Worm (Caenorhabditis elegans) whole organism, L3 larva: ENCODE data around the gene mec-17.

ENCODE experiments used
- R02D3.7 ChIP-seq: fragments of 150-350 bp; optimal IDR thresholded peaks from 2 replicates; lab custom pipeline; 2014; ENCODE audit warnings: missing biosample characterization, missing genetic modification characterization
- ama-1 ChIP-seq: fragments of 150-350 bp; optimal IDR thresholded peaks from 2 replicates; lab custom pipeline; 2018
- ceh-28 ChIP-seq: fragments of 150-350 bp; optimal IDR thresholded peaks from 2 replicates; lab custom pipeline; 2014; ENCODE audit warnings: missing biosample characterization, missing genetic modification reagents, missing genetic modification characterization
- ceh-82 ChIP-seq: fragments of 150-350 bp; optimal IDR thresholded peaks from 2 replicates; lab custom pipeline; 2014; ENCODE audit warnings: missing biosample characterization, missing genetic modification characterization
- ceh-9 ChIP-seq: sonication (generic microtip); optimal IDR thresholded peaks from 2 replicates; lab custom pipeline; 2018; ENCODE audit warnings: missing biosample characterization, missing genetic modification characterization
- daf-12 ChIP-seq: fragments of 150-350 bp; optimal IDR thresholded peaks from 2 replicates; lab custom pipeline; 2014; ENCODE audit warnings: missing biosample characterization, missing genetic modification reagents, missing genetic modification characterization
- egl-5 ChIP-seq: fragments of 150-350 bp; optimal IDR thresholded peaks from 2 replicates; lab custom pipeline; 2017; ENCODE audit warnings: missing biosample characterization, missing genetic modification reagents, missing genetic modification characterization, inconsistent platforms
- elt-2 ChIP-seq: sonication (generic microtip); optimal IDR thresholded peaks from 2 replicates; lab custom pipeline; 2016; ENCODE audit warnings: missing genetic modification reagents, mild to moderate bottlenecking, missing genetic modification characterization, missing compliant biosample characterization
- elt-3 ChIP-seq, 3 experiments: fragments of 150-350 bp in 1 of 3; sonication (generic microtip) in 2 of 3; optimal IDR thresholded peaks; 2 replicates in 2 of 3; 4 replicates in 1 of 3; lab custom pipeline; 2014 to 2017; ENCODE audit warnings: missing biosample characterization in 3 of 3, missing genetic modification characterization in 3 of 3
- eor-1 ChIP-seq, 2 experiments: fragments of 150-350 bp; optimal IDR thresholded peaks; 2 replicates each; lab custom pipeline; 2014 to 2018; ENCODE audit warnings: missing biosample characterization in 2 of 2, missing genetic modification characterization in 2 of 2
- fkh-10 ChIP-seq: sonication (generic microtip); optimal IDR thresholded peaks from 2 replicates; lab custom pipeline; 2017; ENCODE audit warnings: missing biosample characterization, missing genetic modification reagents, missing genetic modification characterization
- fkh-2 ChIP-seq: fragments of 150-350 bp; optimal IDR thresholded peaks from 2 replicates; lab custom pipeline; 2014; ENCODE audit warnings: missing biosample characterization, missing genetic modification reagents, missing genetic modification characterization
- fos-1 ChIP-seq: fragments of 150-350 bp; optimal IDR thresholded peaks from 2 replicates; lab custom pipeline; 2014; ENCODE audit warnings: missing biosample characterization, missing genetic modification characterization
- hmg-11 ChIP-seq: sonication (generic microtip); optimal IDR thresholded peaks from 2 replicates; lab custom pipeline; 2016; ENCODE audit warnings: missing genetic modification characterization, missing compliant biosample characterization
- jun-1 ChIP-seq: fragments of 150-350 bp; optimal IDR thresholded peaks from 2 replicates; lab custom pipeline; 2014; ENCODE audit warnings: missing biosample characterization, missing genetic modification reagents, missing genetic modification characterization
- lin-15B ChIP-seq: fragments of 150-350 bp; optimal IDR thresholded peaks from 2 replicates; lab custom pipeline; 2014; ENCODE audit warnings: missing biosample characterization, missing genetic modification characterization
- lin-39 ChIP-seq: fragments of 150-350 bp; optimal IDR thresholded peaks from 2 replicates; lab custom pipeline; 2018; ENCODE audit warnings: missing biosample characterization, missing genetic modification reagents, missing genetic modification characterization
- lsy-12 ChIP-seq: sonication (generic microtip); optimal IDR thresholded peaks from 2 replicates; lab custom pipeline; 2016; ENCODE audit warnings: mild to moderate bottlenecking, missing genetic modification characterization, missing compliant biosample characterization
- mml-1 ChIP-seq: fragments of 150-350 bp; sonication (generic microtip); optimal IDR thresholded peaks from 3 replicates; lab custom pipeline; 2014; ENCODE audit warnings: missing biosample characterization, missing genetic modification characterization
- nfya-1 ChIP-seq: sonication (generic microtip); optimal IDR thresholded peaks from 2 replicates; lab custom pipeline; 2017; ENCODE audit warnings: missing genetic modification characterization, mild to moderate bottlenecking, missing compliant biosample characterization, antibody characterized with exemption, moderate library complexity; ENCODE audit not compliant: insufficient read depth
- nhr-12 ChIP-seq: fragments of 150-350 bp; optimal IDR thresholded peaks from 2 replicates; lab custom pipeline; 2014; ENCODE audit warnings: missing biosample characterization, missing genetic modification characterization
- nhr-23 ChIP-seq: fragments of 150-350 bp; optimal IDR thresholded peaks from 2 replicates; lab custom pipeline; 2014; ENCODE audit warnings: missing biosample characterization, missing genetic modification reagents, missing genetic modification characterization
- nhr-43 ChIP-seq: sonication (generic microtip); optimal IDR thresholded peaks from 2 replicates; lab custom pipeline; 2016; ENCODE audit warnings: mild to moderate bottlenecking, missing genetic modification characterization, missing compliant biosample characterization; ENCODE audit not compliant: poor library complexity, severe bottlenecking
- nhr-67 ChIP-seq: fragments of 150-350 bp; optimal IDR thresholded peaks from 2 replicates; lab custom pipeline; 2014; ENCODE audit warnings: missing biosample characterization, missing genetic modification characterization
- nhr-77 ChIP-seq: fragments of 150-350 bp; optimal IDR thresholded peaks from 2 replicates; lab custom pipeline; 2014; ENCODE audit warnings: missing biosample characterization, missing genetic modification characterization
- pha-4 ChIP-seq: fragments of 150-350 bp; optimal IDR thresholded peaks from 2 replicates; lab custom pipeline; 2014; ENCODE audit warnings: missing biosample characterization, missing genetic modification reagents, missing genetic modification characterization
- skn-1 ChIP-seq: fragments of 150-350 bp; optimal IDR thresholded peaks from 2 replicates; lab custom pipeline; 2014; ENCODE audit warnings: missing biosample characterization, missing genetic modification characterization
- snpc-4 ChIP-seq: fragments of 150-350 bp; optimal IDR thresholded peaks from 2 replicates; lab custom pipeline; 2014; ENCODE audit warnings: missing biosample characterization, missing genetic modification characterization
- tbx-2 ChIP-seq: sonication (generic microtip); optimal IDR thresholded peaks from 2 replicates; lab custom pipeline; 2016; ENCODE audit warnings: mild to moderate bottlenecking, missing genetic modification characterization, missing compliant biosample characterization
- unc-39 ChIP-seq: sonication (generic microtip); optimal IDR thresholded peaks from 4 replicates; lab custom pipeline; 2017; ENCODE audit warnings: missing biosample characterization, missing genetic modification characterization
- zag-1 ChIP-seq: fragments of 150-350 bp; optimal IDR thresholded peaks from 2 replicates; lab custom pipeline; 2014; ENCODE audit warnings: missing biosample characterization, missing genetic modification characterization
- ztf-11 ChIP-seq: fragments of 150-350 bp; optimal IDR thresholded peaks from 2 replicates; lab custom pipeline; 2014; ENCODE audit warnings: missing biosample characterization, missing genetic modification characterization
- ztf-4 ChIP-seq: fragments of 150-350 bp; optimal IDR thresholded peaks from 2 replicates; lab custom pipeline; 2014; ENCODE audit warnings: missing biosample characterization, missing genetic modification characterization

mec-17 gene

DNA sequence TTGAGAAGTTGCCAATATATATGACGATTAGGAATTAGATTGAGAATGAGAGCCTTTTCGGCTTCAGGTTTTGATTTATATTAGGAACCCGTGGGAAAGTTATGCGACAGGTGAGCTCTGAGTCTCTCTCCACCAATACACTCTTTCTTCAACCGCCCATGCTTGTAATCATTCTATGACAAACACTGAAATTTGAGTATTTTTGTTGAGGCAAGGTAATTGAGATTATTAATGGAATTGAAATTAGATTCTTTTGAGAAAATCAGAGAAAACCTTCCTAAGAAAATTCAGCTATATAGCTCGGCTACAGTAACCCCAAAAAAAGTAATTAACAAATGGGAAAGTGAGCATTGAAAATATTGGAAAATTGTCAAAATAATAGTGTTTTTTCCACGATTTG is 31.1 kb downstream of the mec-17 start, which contains the start of gene ceh-19:
Gene ceh-19, minus strand, starts transcription at position 101 of the 400 bp plus-strand sequence.
- TF ChIP-seq ceh-82: no peak
- no peak for TF ChIP-seq eor-1 (tag; optimal IDR thresholded peaks at IDR 0.05; lab: Kevin White, UChicago)
- no peak for TF ChIP-seq jun-1 (tag; lab: Kevin White, UChicago)
- no peak for TF ChIP-seq zag-1
- TF ChIP-seq nhr-23: no peak
- no peak for TF ChIP-seq fkh-2 (tag; lab: Kevin White, UChicago)
- TF ChIP-seq nhr-77 (tag; lab: Kevin White, UChicago): no peak
- TF ChIP-seq unc-39 (tag; lab: Kevin White, UChicago): no peak
- no peak for TF ChIP-seq ztf-11 (tag; lab: Kevin White, UChicago)
- TF ChIP-seq fkh-10: no peak
- TF ChIP-seq egl-5 (tag; lab: Kevin White, UChicago): no peak
- no peak for TF ChIP-seq nhr-12

ce11 chrIV:7954006-7954405 is 33.0 kb downstream of the mec-17 start:
- TF ChIP-seq eor-1 (tag; optimal IDR thresholded peaks at IDR 0.05; lab: Kevin White, UChicago) (no peak), zag-1 (no peak), ceh-28 (tag; lab: Kevin White, UChicago) (no peak), tbx-2 (no peak), lin-15B (tag; lab: Kevin White, UChicago) (no peak), R02D3.7 (tag; lab: Kevin White, UChicago) (no peak), ceh-9 (tag; lab: Kevin White, UChicago) (no peak), elt-3 (tag; optimal IDR thresholded peaks at IDR 0.05; lab: Kevin White, UChicago) (no peak), ztf-11 (tag; lab: Kevin White, UChicago) (no peak), egl-5 (tag; lab: Kevin White, UChicago) (no peak), nhr-77 (tag; lab: Kevin White, UChicago) (no peak), ceh-82 (no peak), hmg-11 (no peak), fkh-10 (no peak)

DNA sequence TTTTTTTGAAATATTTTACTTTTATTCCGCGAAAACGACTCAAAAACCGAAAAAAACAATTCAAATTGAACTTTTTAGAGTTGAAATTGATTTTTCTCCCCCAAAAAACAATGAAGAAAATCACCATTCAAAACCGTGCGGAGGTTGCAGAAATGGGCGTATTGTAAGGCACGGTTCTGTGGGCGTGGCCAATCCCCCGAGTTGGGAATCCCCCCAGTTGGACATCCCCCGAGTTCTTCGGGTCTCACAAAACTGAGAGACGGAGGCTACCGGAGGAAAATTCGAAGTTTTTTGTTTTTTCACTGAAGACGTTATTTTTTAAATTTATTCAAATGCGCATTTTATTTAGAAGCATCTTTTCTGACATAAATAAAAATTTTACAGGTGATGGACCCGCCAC is 38.7 kb downstream of the mec-17 start, which contains the start of gene mcm-3AP:
Gene mcm-3AP, plus strand, starts transcription at position 383 of the 400 bp plus-strand sequence.
- peak; percentile 26 for TF ChIP-seq elt-2 (tag; lab: Kevin White, UChicago)
- TF ChIP-seq hmg-11: peak; percentile 13
- peak; percentile 58 for TF ChIP-seq nfya-1

DNA sequence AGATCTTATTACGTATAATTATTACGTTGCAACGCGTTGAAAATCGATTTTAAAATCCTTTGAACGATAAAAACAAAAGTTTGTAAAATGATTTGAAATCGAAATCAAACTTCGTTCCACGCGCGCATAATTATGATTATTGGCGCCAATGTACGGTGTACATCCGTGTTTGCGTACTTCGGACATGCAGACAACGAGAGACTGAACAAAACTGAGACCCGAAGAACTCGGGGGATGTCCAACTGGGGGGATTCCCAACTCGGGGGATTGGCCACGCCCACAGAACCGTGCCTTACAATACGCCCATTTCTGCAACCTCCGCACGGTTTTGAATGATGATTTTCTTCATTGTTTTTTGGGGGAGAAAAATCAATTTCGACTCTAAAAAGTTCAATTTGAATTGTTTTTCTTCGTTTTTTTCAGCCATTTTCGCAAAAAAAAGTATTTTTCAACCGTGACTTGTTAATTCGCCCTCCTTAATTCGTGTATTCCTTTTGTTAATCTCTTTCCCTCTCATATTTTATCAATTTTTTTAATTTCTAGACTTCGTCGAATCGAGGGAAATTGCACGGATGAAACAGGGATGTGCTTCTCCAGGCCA is 40.0 kb downstream of the mec-17 start, which contains the start of gene F20D12.12:
Gene F20D12.12, plus strand, starts transcription at position 542 of the 601 bp plus-strand sequence.
- TF ChIP-seq snpc-4: peak; percentile 19
- TF ChIP-seq lin-15B (tag; lab: Kevin White, UChicago): peak; percentile 69
- peak; percentile 57 for TF ChIP-seq lsy-12 (tag; lab: Kevin White, UChicago)
- TF ChIP-seq nhr-23: peak; percentile 67
- TF ChIP-seq pha-4 (tag; lab: Kevin White, UChicago): peak; percentile 66
- peak; percentile 85 for TF ChIP-seq nfya-1
- TF ChIP-seq lin-39 (tag; lab: Kevin White, UChicago): peak; percentile 66
- peak; percentile 52 for TF ChIP-seq elt-2 (tag; lab: Kevin White, UChicago)
- peak; percentile 7 for TF ChIP-seq nhr-43
- TF ChIP-seq hmg-11: peak; percentile 56
- TF ChIP-seq, all 47 proteins: peak for 10; not testable (repeated sequence) for 37

- TF ChIP-seq skn-1 (tag; lab: Kevin White, UChicago) (no peak), nhr-67 (tag; lab: Kevin White, UChicago) (no peak), egl-5 (tag; lab: Kevin White, UChicago) (no peak), fkh-10 (no peak), snpc-4 (no peak), daf-12 (tag; lab: Kevin White, UChicago) (no peak), mml-1 (tag; lab: Kevin White, UChicago) (no peak), ztf-4 (tag; lab: Kevin White, UChicago) (no peak), hmg-11 (no peak), nhr-43 (no peak), elt-2 (tag; lab: Kevin White, UChicago) (no peak), ceh-28 (tag; lab: Kevin White, UChicago) (no peak), tbx-2 (no peak), ama-1 (lab: Kevin White, UChicago) (no peak), eor-1 (tag; optimal IDR thresholded peaks at IDR 0.05; lab: Kevin White, UChicago) (no peak), fos-1 (tag; lab: Kevin White, UChicago) (no peak)
Measured at ce11 chrIV:7946457-7946856, 40.5 kb downstream of the mec-17 start, which contains the start of gene czw-1. Gene czw-1, minus strand, starts transcription at chrIV:7946825.
